Fruit fly (Drosophila melanogaster) whole organism, embryonic: Measurements from ENCODE around the gene fd96Ca.

ENCODE experiments used
- Adf1 ChIP-seq: fragments of 200-800 bp; sonication (Bioruptor generic); IDR thresholded peaks from 2 replicates; pipeline ENCODE4 v1.3.6; 2022; ENCODE audit warnings: missing biosample characterization, missing genetic modification characterization
- CG10565 ChIP-seq: fragments of 200-800 bp; sonication (Bioruptor generic); optimal IDR thresholded peaks from 3 replicates; lab custom pipeline; 2016; ENCODE audit warnings: missing biosample characterization, mild to moderate bottlenecking, missing genetic modification characterization
- CG12104 ChIP-seq: fragments of 200-800 bp; sonication (Bioruptor generic); optimal IDR thresholded peaks from 3 replicates; lab custom pipeline; 2016; ENCODE audit warnings: missing biosample characterization, missing genetic modification characterization
- CG12219 ChIP-seq: fragments of 200-800 bp; sonication (Bioruptor generic); optimal IDR thresholded peaks from 3 replicates; lab custom pipeline; 2018; ENCODE audit warnings: missing biosample characterization, mild to moderate bottlenecking, missing genetic modification characterization
- CG14710 ChIP-seq: fragments of 200-800 bp; sonication (Bioruptor generic); optimal IDR thresholded peaks from 3 replicates; lab custom pipeline; 2019; ENCODE audit warnings: missing biosample characterization, mild to moderate bottlenecking, missing genetic modification characterization, moderate library complexity
- CG1832 ChIP-seq: fragments of 200-800 bp; sonication (Bioruptor generic); optimal IDR thresholded peaks from 2 replicates; lab custom pipeline; 2017; ENCODE audit warnings: missing biosample characterization, mild to moderate bottlenecking, missing genetic modification characterization, inconsistent platforms
- CG18476 ChIP-seq: fragments of 200-800 bp; sonication (Bioruptor generic); optimal IDR thresholded peaks from 2 replicates; lab custom pipeline; 2016; ENCODE audit warnings: missing biosample characterization, mild to moderate bottlenecking, missing genetic modification characterization
- CG18619 ChIP-seq: fragments of 200-800 bp; sonication (Bioruptor generic); optimal IDR thresholded peaks from 3 replicates; lab custom pipeline; 2017; ENCODE audit warnings: missing biosample characterization, mild to moderate bottlenecking, missing genetic modification characterization
- CG6272 ChIP-seq: fragments of 200-800 bp; sonication (Bioruptor generic); IDR thresholded peaks from 2 replicates; pipeline ENCODE4 v1.3.6; 2022; ENCODE audit warnings: missing biosample characterization, missing genetic modification characterization
- CG6791 ChIP-seq: fragments of 200-800 bp; sonication (Bioruptor generic); IDR thresholded peaks from 3 replicates; pipeline ENCODE4 v1.3.6; 2022; ENCODE audit warnings: missing biosample characterization, missing genetic modification characterization; ENCODE audit not compliant: partially characterized antibody
- CG7963 ChIP-seq: fragments of 200-800 bp; sonication (Bioruptor generic); IDR thresholded peaks from 3 replicates; pipeline ENCODE4 v1.3.6; 2022; ENCODE audit warnings: missing biosample characterization, missing genetic modification characterization; ENCODE audit not compliant: partially characterized antibody
- CG8359 ChIP-seq: fragments of 200-800 bp; sonication (Bioruptor generic); optimal IDR thresholded peaks from 2 replicates; lab custom pipeline; 2017; ENCODE audit warnings: missing biosample characterization, mild to moderate bottlenecking, missing genetic modification characterization, borderline replicate concordance
- CG9609 ChIP-seq: fragments of 200-800 bp; sonication (Bioruptor generic); optimal IDR thresholded peaks from 3 replicates; lab custom pipeline; 2016; ENCODE audit warnings: missing biosample characterization, missing genetic modification characterization
- CG9797 ChIP-seq: fragments of 200-800 bp; sonication (Bioruptor generic); optimal IDR thresholded peaks from 3 replicates; lab custom pipeline; 2018; ENCODE audit warnings: missing biosample characterization, mild to moderate bottlenecking, missing genetic modification characterization
- Chrac-16 ChIP-seq: fragments of 200-800 bp; sonication (Bioruptor generic); optimal IDR thresholded peaks from 3 replicates; lab custom pipeline; 2016; ENCODE audit warnings: missing biosample characterization, missing genetic modification characterization
- Elba2 ChIP-seq: fragments of 200-800 bp; sonication (Bioruptor generic); optimal IDR thresholded peaks from 3 replicates; lab custom pipeline; 2016; ENCODE audit warnings: missing biosample characterization, missing genetic modification characterization
- Ets97D ChIP-seq: fragments of 200-800 bp; sonication (Bioruptor generic); optimal IDR thresholded peaks from 3 replicates; lab custom pipeline; 2016; ENCODE audit warnings: missing biosample characterization, missing genetic modification characterization
- Gsc ChIP-seq: fragments of 200-800 bp; sonication (Bioruptor generic); IDR thresholded peaks from 2 replicates; pipeline ENCODE4 v1.3.6; 2022; ENCODE audit warnings: missing biosample characterization, missing genetic modification characterization
- Gug ChIP-seq: fragments of 200-800 bp; sonication (Bioruptor generic); IDR thresholded peaks from 4 replicates; pipeline ENCODE4 v1.3.6; 2022; ENCODE audit warnings: missing biosample characterization, missing genetic modification characterization
- HmgZ ChIP-seq: fragments of 200-800 bp; sonication (Bioruptor generic); optimal IDR thresholded peaks from 2 replicates; lab custom pipeline; 2018; ENCODE audit warnings: missing biosample characterization, mild to moderate bottlenecking, missing genetic modification characterization
- Lpt ChIP-seq: fragments of >200 bp; optimal IDR thresholded peaks from 2 replicates; lab custom pipeline; 2018; ENCODE audit warnings: missing biosample characterization, missing genetic modification characterization
- PHDP ChIP-seq: fragments of 200-800 bp; sonication (Bioruptor generic); optimal IDR thresholded peaks from 3 replicates; lab custom pipeline; 2018; ENCODE audit warnings: missing biosample characterization, mild to moderate bottlenecking, missing genetic modification characterization, moderate library complexity
- Spps ChIP-seq: fragments of 200-800 bp; sonication (Bioruptor generic); optimal IDR thresholded peaks from 2 replicates; lab custom pipeline; 2018; ENCODE audit warnings: missing biosample characterization, mild to moderate bottlenecking, missing genetic modification characterization
- Usf ChIP-seq: fragments of 200-800 bp; sonication (Bioruptor generic); optimal IDR thresholded peaks from 2 replicates; lab custom pipeline; 2017; ENCODE audit warnings: missing genotype, missing biosample characterization, missing genetic modification characterization
- aop ChIP-seq: fragments of 200-800 bp; sonication (Bioruptor generic); IDR thresholded peaks from 2 replicates; pipeline ENCODE4 v1.3.6; 2022; ENCODE audit warnings: missing biosample characterization, missing genetic modification characterization
- bab2 ChIP-seq: fragments of 200-800 bp; sonication (Bioruptor generic); optimal IDR thresholded peaks from 2 replicates; lab custom pipeline; 2016; ENCODE audit warnings: missing biosample characterization, missing genetic modification characterization
- bigmax ChIP-seq: fragments of 200-800 bp; sonication (Bioruptor generic); optimal IDR thresholded peaks from 2 replicates; lab custom pipeline; 2018; ENCODE audit warnings: missing biosample characterization, mild to moderate bottlenecking, missing genetic modification characterization
- chinmo ChIP-seq: fragments of 200-800 bp; sonication (Bioruptor generic); IDR thresholded peaks from 4 replicates; pipeline ENCODE4 v1.3.6; 2022; ENCODE audit warnings: missing biosample characterization, missing genetic modification characterization; ENCODE audit not compliant: partially characterized antibody
- dysf ChIP-seq: fragments of 200-800 bp; sonication (Bioruptor generic); IDR thresholded peaks from 3 replicates; pipeline ENCODE4 v1.3.6; 2022; ENCODE audit warnings: missing biosample characterization, missing genetic modification characterization
- ftz-f1 ChIP-seq: fragments of 200-800 bp; sonication (Bioruptor generic); optimal IDR thresholded peaks from 2 replicates; lab custom pipeline; 2016; ENCODE audit warnings: missing biosample characterization, missing genetic modification characterization
- grn ChIP-seq: fragments of 200-800 bp; sonication (Bioruptor generic); optimal IDR thresholded peaks from 3 replicates; lab custom pipeline; 2017; ENCODE audit warnings: missing biosample characterization, missing genetic modification characterization
- gsb ChIP-seq: fragments of 200-800 bp; sonication (Bioruptor generic); IDR thresholded peaks from 2 replicates; pipeline ENCODE4 v1.3.6; 2022; ENCODE audit warnings: missing biosample characterization, missing genetic modification characterization
- hkb ChIP-seq, 2 experiments: fragments of 200-800 bp in 1 of 2; fragments of >200 bp in 1 of 2; sonication (Bioruptor generic) in 1 of 2; IDR thresholded peaks in 1 of 2; optimal IDR thresholded peaks in 1 of 2; 2 replicates each; pipeline versions ENCODE4 v1.3.6 to Lab custom; 2017 to 2022; ENCODE audit warnings: missing biosample characterization in 1 of 2, missing genetic modification characterization in 1 of 2
- hth ChIP-seq: fragments of >200 bp; optimal IDR thresholded peaks from 2 replicates; lab custom pipeline; 2017; ENCODE audit warnings: inconsistent platforms
- insv ChIP-seq, 2 experiments: fragments of 200-800 bp; sonication (Bioruptor generic); optimal IDR thresholded peaks; 3 replicates each; lab custom pipeline; 2016 to 2018; ENCODE audit warnings: missing biosample characterization in 2 of 2, missing genetic modification characterization in 2 of 2
- kay ChIP-seq: fragments of 200-800 bp; sonication (Bioruptor generic); optimal IDR thresholded peaks from 2 replicates; lab custom pipeline; 2016; ENCODE audit warnings: missing biosample characterization, missing genetic modification characterization
- lab ChIP-seq: fragments of 200-800 bp; sonication (Bioruptor generic); optimal IDR thresholded peaks from 3 replicates; lab custom pipeline; 2017; ENCODE audit warnings: missing biosample characterization, missing genetic modification characterization, mild to moderate bottlenecking, moderate library complexity, missing genetic modification reagents
- pho ChIP-seq: fragments of 200-800 bp; sonication (Bioruptor generic); optimal IDR thresholded peaks from 2 replicates; lab custom pipeline; 2016; ENCODE audit warnings: missing biosample characterization, missing genetic modification characterization
- prd ChIP-seq, 3 experiments: fragments of >200 bp in 2 of 3; fragments of 200-800 bp in 1 of 3; sonication (Bioruptor generic) in 1 of 3; optimal IDR thresholded peaks in 2 of 3; IDR thresholded peaks in 1 of 3; 2 replicates in 2 of 3; 3 replicates in 1 of 3; pipeline versions ENCODE4 v1.3.6 to Lab custom; 2017 to 2022; ENCODE audit warnings: missing biosample characterization in 1 of 3, missing genetic modification characterization in 1 of 3
- seq ChIP-seq: fragments of 200-800 bp; sonication (Bioruptor generic); IDR thresholded peaks from 2 replicates; pipeline ENCODE4 v1.3.6; 2022; ENCODE audit warnings: missing biosample characterization, missing genetic modification characterization
- slbo ChIP-seq: fragments of 200-800 bp; sonication (Bioruptor generic); IDR thresholded peaks from 2 replicates; pipeline ENCODE4 v1.3.6; 2022; ENCODE audit warnings: missing biosample characterization, missing genetic modification characterization
- slp2 ChIP-seq: fragments of 200-800 bp; sonication (Bioruptor generic); optimal IDR thresholded peaks from 2 replicates; lab custom pipeline; 2016; ENCODE audit warnings: missing biosample characterization, missing genetic modification characterization
- sug ChIP-seq: fragments of 200-800 bp; optimal IDR thresholded peaks from 2 replicates; lab custom pipeline; 2019; ENCODE audit warnings: missing biosample characterization, mild to moderate bottlenecking, missing genetic modification characterization, moderate library complexity
- tll ChIP-seq, 2 experiments: fragments of 200-800 bp in 1 of 2; fragments of >200 bp in 1 of 2; sonication (Bioruptor generic) in 1 of 2; optimal IDR thresholded peaks; 2 replicates each; lab custom pipeline; 2017 to 2019; ENCODE audit warnings: missing biosample characterization in 2 of 2, missing genetic modification characterization in 2 of 2, mild to moderate bottlenecking in 1 of 2, moderate library complexity in 1 of 2
- toy ChIP-seq: fragments of 200-800 bp; sonication (Bioruptor generic); IDR thresholded peaks from 2 replicates; pipeline ENCODE4 v1.3.6; 2022; ENCODE audit warnings: missing biosample characterization, missing genetic modification characterization
- unc-4 ChIP-seq: fragments of 200-800 bp; sonication (Bioruptor generic); IDR thresholded peaks from 2 replicates; pipeline ENCODE4 v1.3.6; 2022; ENCODE audit warnings: missing biosample characterization, missing genetic modification characterization; ENCODE audit not compliant: partially characterized antibody
- vfl ChIP-seq: fragments of 200-800 bp; sonication (Bioruptor generic); optimal IDR thresholded peaks from 2 replicates; lab custom pipeline; 2016; ENCODE audit warnings: missing biosample characterization, missing genetic modification characterization
- wdn ChIP-seq: fragments of 200-800 bp; sonication (Bioruptor generic); IDR thresholded peaks from 2 replicates; pipeline ENCODE4 v1.3.6; 2022; ENCODE audit warnings: missing biosample characterization, missing genetic modification characterization
- wek ChIP-seq: fragments of 200-800 bp; sonication (Bioruptor generic); optimal IDR thresholded peaks from 3 replicates; lab custom pipeline; 2018; ENCODE audit warnings: missing biosample characterization, mild to moderate bottlenecking, missing genetic modification characterization, moderate library complexity

fd96Ca gene

dm6 chr3R:25044816-25045551, 37.5 kb upstream of the fd96Ca start, which contains the start of gene 5PtaseI:
5PtaseI (minus strand) TSS chr3R:25045151.
- TF ChIP-seq prd (optimal IDR thresholded peaks at IDR 0.05; lab: Kevin White, UChicago) (no peak), prd (GFP tag; IDR thresholded peaks at IDR 0.05; lab: Robert Waterston, UW) (no peak), CG18476 (no peak), hth (lab: Kevin White, UChicago) (no peak), Elba2 (peak; percentile 4), Usf (GFP tag; lab: Kevin White, UChicago) (no peak), toy (GFP tag; lab: Robert Waterston, UW) (no peak), Lpt (GFP tag; lab: Kevin White, UChicago) (no peak), Ets97D (GFP tag; lab: Kevin White, UChicago) (peak; percentile 81), aop (no peak), CG6272 (GFP tag; lab: Robert Waterston, UW) (no peak), CG12219 (GFP tag; lab: Kevin White, UChicago) (no peak), Spps (tag; lab: Kevin White, UChicago) (no peak), gsb (GFP tag; lab: Robert Waterston, UW) (no peak), CG10565 (GFP tag; lab: Kevin White, UChicago) (no peak), CG9797 (GFP tag; lab: Kevin White, UChicago) (peak; percentile 57), CG14710 (tag; lab: Kevin White, UChicago) (peak; percentile 19), lab (no peak), wek (GFP tag; lab: Kevin White, UChicago) (no peak), CG1832 (no peak), tll (GFP tag; optimal IDR thresholded peaks at IDR 0.05; lab: Kevin White, UChicago) (no peak), pho (GFP tag; lab: Kevin White, UChicago) (no peak), CG18619 (GFP tag; lab: Kevin White, UChicago) (no peak), Adf1 (GFP tag; lab: Robert Waterston, UW) (no peak), insv (GFP tag; optimal IDR thresholded peaks at IDR 0.05; lab: Kevin White, UChicago) (no peak), CG6791 (GFP tag; lab: Robert Waterston, UW) (no peak), CG9609 (GFP tag; lab: Kevin White, UChicago) (no peak), Gsc (GFP tag; lab: Robert Waterston, UW) (no peak), PHDP (tag; lab: Kevin White, UChicago) (no peak), Chrac-16 (GFP tag; lab: Kevin White, UChicago) (no peak), grn (GFP tag; lab: Kevin White, UChicago) (no peak), seq (GFP tag; lab: Robert Waterston, UW) (no peak), CG7963 (GFP tag; lab: Robert Waterston, UW) (no peak), vfl (GFP tag; lab: Kevin White, UChicago) (no peak), slp2 (GFP tag; lab: Kevin White, UChicago) (no peak), bigmax (GFP tag; lab: Kevin White, UChicago) (no peak), hkb (optimal IDR thresholded peaks at IDR 0.05; lab: Kevin White, UChicago) (no peak), hkb (GFP tag; IDR thresholded peaks at IDR 0.05; lab: Robert Waterston, UW) (no peak; the same call in 1 of the 2 replicates), sug (tag; lab: Kevin White, UChicago) (peak; percentile 50), slbo (no peak), CG12104 (no peak), Gug (no peak), unc-4 (no peak), bab2 (GFP tag; lab: Kevin White, UChicago) (no peak), wdn (no peak), dysf (GFP tag; lab: Robert Waterston, UW) (no peak), kay (no peak), ftz-f1 (GFP tag; lab: Kevin White, UChicago) (no peak), CG8359 (GFP tag; lab: Kevin White, UChicago) (no peak), chinmo (0 out of 4 replicates have a peak, but pooled peaks have one; percentile 66), HmgZ (tag; lab: Kevin White, UChicago) (peak; percentile 28)
